Fruit fly (Drosophila melanogaster): ENCODE results near the gene lds.

dm6 chr3R:7926354-7926753 is 6.1 kb downstream of the lds start:
- TF ChIP-seq cic (GFP tag; optimal IDR thresholded peaks at IDR 0.05) (no peak), Mnt (GFP tag; optimal IDR thresholded peaks at IDR 0.05) (no peak), cnc (optimal IDR thresholded peaks at IDR 0.05) (no peak), CG12768 (GFP tag; optimal IDR thresholded peaks at IDR 0.05) (no peak), kay (GFP tag; ENCODE audit: borderline replicate concordance) (no peak), CG1620 (GFP tag; optimal IDR thresholded peaks at IDR 0.05) (no peak), Hr96 (GFP tag; optimal IDR thresholded peaks at IDR 0.05) (no peak), tj (GFP tag; optimal IDR thresholded peaks at IDR 0.05) (no peak), Clk (GFP tag; optimal IDR thresholded peaks at IDR 0.05) (no peak), pad (GFP tag; optimal IDR thresholded peaks at IDR 0.05) (no peak), CG11617 (GFP tag; optimal IDR thresholded peaks at IDR 0.05) (no peak), CG7101 (tag; optimal IDR thresholded peaks at IDR 0.05) (no peak), CG7045 (GFP tag; optimal IDR thresholded peaks at IDR 0.05) (no peak)
